ENCODE assay signal across 2 fruit fly cellular contexts in genomic region chr2L:10266511-10266910, dm6.
TF ChIP-seq lines count a peak whose summit lies in the region.

Gene CG4953 (plus strand): TSS chr2L:10266703.

- no peak for TF ChIP-seq CTCF in whole organism, embryonic (GFP tag; optimal IDR thresholded peaks at IDR 0.05; lab: Kevin White, UChicago)

TF ChIP-seq in whole organism, embryonic, 481 proteins besides CTCF, POLR2A, EP300 and RAD21 (continues in another document):
- TF ChIP-seq stwl (tag; optimal IDR thresholded peaks at IDR 0.05; lab: Kevin White, UChicago) (peak; percentile 32), ssp (GFP tag; IDR thresholded peaks at IDR 0.05; lab: Robert Waterston, UW) (no peak), E2f2 (GFP tag; IDR thresholded peaks at IDR 0.05; lab: Robert Waterston, UW) (peak; percentile 26; the same call in 1 of the 2 replicates), CG30020 (tag; optimal IDR thresholded peaks at IDR 0.05; lab: Kevin White, UChicago) (peak; percentile 65), pfk (GFP tag; optimal IDR thresholded peaks at IDR 0.05; lab: Kevin White, UChicago) (peak; percentile 22), emc (GFP tag; optimal IDR thresholded peaks at IDR 0.05; lab: Kevin White, UChicago) (no peak), Optix (GFP tag; IDR thresholded peaks at IDR 0.05; lab: Robert Waterston, UW) (no peak), psq (GFP tag; optimal IDR thresholded peaks at IDR 0.05; lab: Kevin White, UChicago) (no peak), CG4854 (GFP tag; optimal IDR thresholded peaks at IDR 0.05; lab: Kevin White, UChicago) (no peak), Ptx1 (GFP tag; IDR thresholded peaks at IDR 0.05; lab: Robert Waterston, UW) (no peak), lbe (GFP tag; optimal IDR thresholded peaks at IDR 0.05; lab: Kevin White, UChicago) (no peak), bsh (GFP tag; optimal IDR thresholded peaks at IDR 0.05; lab: Kevin White, UChicago) (no peak), eve (GFP tag; optimal IDR thresholded peaks at IDR 0.05; lab: Kevin White, UChicago) (no peak), tna (GFP tag; IDR thresholded peaks at IDR 0.05; lab: Robert Waterston, UW; ENCODE audit: partially characterized antibody) (no peak), CG12659 (GFP tag; optimal IDR thresholded peaks at IDR 0.05; lab: Kevin White, UChicago) (peak; percentile 4), CG12219 (GFP tag; optimal IDR thresholded peaks at IDR 0.05; lab: Kevin White, UChicago) (no peak), pzg (GFP tag; optimal IDR thresholded peaks at IDR 0.05; lab: Kevin White, UChicago) (peak; percentile 44), HLHmδ (GFP tag; optimal IDR thresholded peaks at IDR 0.05; lab: Kevin White, UChicago) (no peak), Dref (GFP tag; IDR thresholded peaks at IDR 0.05; lab: Robert Waterston, UW) (no peak), Aef1 (GFP tag; IDR thresholded peaks at IDR 0.05; lab: Robert Waterston, UW) (no peak), CG12236 (GFP tag; optimal IDR thresholded peaks at IDR 0.05; lab: Kevin White, UChicago) (no peak), nerfin-1 (tag; optimal IDR thresholded peaks at IDR 0.05; lab: Kevin White, UChicago) (no peak), da (GFP tag; optimal IDR thresholded peaks at IDR 0.05; lab: Kevin White, UChicago) (no peak), ato (GFP tag; IDR thresholded peaks at IDR 0.05; lab: Robert Waterston, UW; ENCODE audit: partially characterized antibody) (no peak), H2.0 (GFP tag; IDR thresholded peaks at IDR 0.05; lab: Robert Waterston, UW) (no peak), phol (tag; optimal IDR thresholded peaks at IDR 0.05; lab: Kevin White, UChicago) (peak; percentile 0), NfI (GFP tag; optimal IDR thresholded peaks at IDR 0.05; lab: Kevin White, UChicago) (no peak), peb (GFP tag; IDR thresholded peaks at IDR 0.05; lab: Robert Waterston, UW) (no peak), CG17802 (tag; optimal IDR thresholded peaks at IDR 0.05; lab: Kevin White, UChicago) (no peak), CG9797 (GFP tag; optimal IDR thresholded peaks at IDR 0.05; lab: Kevin White, UChicago) (peak; percentile 18), Side (GFP tag; optimal IDR thresholded peaks at IDR 0.05; lab: Kevin White, UChicago) (no peak), wek (GFP tag; optimal IDR thresholded peaks at IDR 0.05; lab: Kevin White, UChicago) (peak; percentile 93), CG15514 (GFP tag; optimal IDR thresholded peaks at IDR 0.05; lab: Kevin White, UChicago) (no peak), Ets65A (GFP tag; lab: Kevin White, UChicago) (no peak), CG9876 (GFP tag; optimal IDR thresholded peaks at IDR 0.05; lab: Kevin White, UChicago) (no peak), insv (GFP tag; optimal IDR thresholded peaks at IDR 0.05; lab: Kevin White, UChicago) (no peak), sisA (GFP tag; IDR thresholded peaks at IDR 0.05; lab: Robert Waterston, UW) (no peak), gfzf (GFP tag; optimal IDR thresholded peaks at IDR 0.05; lab: Kevin White, UChicago) (peak; percentile 67), ro (GFP tag; IDR thresholded peaks at IDR 0.05; lab: Robert Waterston, UW) (no peak), nmo (GFP tag; optimal IDR thresholded peaks at IDR 0.05; lab: Kevin White, UChicago) (no peak), CG1603 (tag; optimal IDR thresholded peaks at IDR 0.05; lab: Kevin White, UChicago) (peak; percentile 3), CG11695 (GFP tag; IDR thresholded peaks at IDR 0.05; lab: Robert Waterston, UW) (no peak), CG17359 (tag; optimal IDR thresholded peaks at IDR 0.05; lab: Kevin White, UChicago) (no peak), CG12744 (GFP tag; optimal IDR thresholded peaks at IDR 0.05; lab: Kevin White, UChicago) (no peak), YL-1 (GFP tag; optimal IDR thresholded peaks at IDR 0.05; lab: Kevin White, UChicago) (no peak), ac (GFP tag; optimal IDR thresholded peaks at IDR 0.05; lab: Kevin White, UChicago) (no peak), CG4617 (GFP tag; optimal IDR thresholded peaks at IDR 0.05; lab: Kevin White, UChicago; ENCODE audit: borderline replicate concordance) (peak; percentile 25), MBD-R2 (GFP tag; IDR thresholded peaks at IDR 0.05; lab: Robert Waterston, UW) (peak; percentile 66)

TF ChIP-seq in whole organism, prepupa, 60 proteins besides CTCF, POLR2A, EP300 and RAD21:
- TF ChIP-seq fkh (GFP tag; optimal IDR thresholded peaks at IDR 0.05; lab: Kevin White, UChicago) (peak; percentile 78), esn (GFP tag; optimal IDR thresholded peaks at IDR 0.05; lab: Kevin White, UChicago) (no peak), Sox14 (GFP tag; optimal IDR thresholded peaks at IDR 0.05; lab: Kevin White, UChicago) (no peak), CG8319 (GFP tag; optimal IDR thresholded peaks at IDR 0.05; lab: Kevin White, UChicago) (no peak)
